Worm (Caenorhabditis elegans) whole organism, mixed stage, embryonic: ENCODE data around the gene hhat-1.

Experiments used
- M03D4.4 ChIP-seq: sonication (generic microtip); optimal IDR thresholded peaks from 2 replicates; lab custom pipeline; 2017; ENCODE audit warnings: mild to moderate bottlenecking, missing genetic modification characterization, missing compliant biosample characterization
- bed-3 ChIP-seq: fragments of 200-800 bp; sonication (Bioruptor generic); optimal IDR thresholded peaks from 3 replicates; lab custom pipeline; 2018; ENCODE audit warnings: mild to moderate bottlenecking, missing genetic modification characterization, moderate library complexity, missing compliant biosample characterization
- blmp-1 ChIP-seq: fragments of 150-350 bp; optimal IDR thresholded peaks from 2 replicates; lab custom pipeline; 2014; ENCODE audit warnings: missing biosample characterization, missing genetic modification characterization
- ceh-43 ChIP-seq: fragments of 200-800 bp; sonication (Bioruptor generic); optimal IDR thresholded peaks from 2 replicates; lab custom pipeline; 2018; ENCODE audit warnings: mild to moderate bottlenecking, missing genetic modification characterization, moderate library complexity, missing compliant biosample characterization
- ceh-83 ChIP-seq: fragments of 200-800 bp; sonication (Bioruptor generic); optimal IDR thresholded peaks from 2 replicates; lab custom pipeline; 2018; ENCODE audit warnings: mild to moderate bottlenecking, missing genetic modification characterization, missing compliant biosample characterization
- ces-1 ChIP-seq: fragments of 150-350 bp; optimal IDR thresholded peaks from 2 replicates; lab custom pipeline; 2014; ENCODE audit warnings: missing biosample characterization, missing genetic modification reagents, missing genetic modification characterization
- elt-3 ChIP-seq: fragments of 150-350 bp; optimal IDR thresholded peaks from 2 replicates; lab custom pipeline; 2014; ENCODE audit warnings: missing biosample characterization, missing genetic modification characterization
- flh-1 ChIP-seq: fragments of 200-800 bp; sonication (Bioruptor generic); optimal IDR thresholded peaks from 2 replicates; lab custom pipeline; 2018; ENCODE audit warnings: mild to moderate bottlenecking, missing genetic modification characterization, moderate library complexity, missing compliant biosample characterization
- ham-2 ChIP-seq: fragments of 200-800 bp; sonication (Bioruptor generic); optimal IDR thresholded peaks from 2 replicates; lab custom pipeline; 2018; ENCODE audit warnings: mild to moderate bottlenecking, missing genetic modification characterization, missing compliant biosample characterization
- hlh-1 ChIP-seq: fragments of 150-350 bp; optimal IDR thresholded peaks from 2 replicates; lab custom pipeline; 2014; ENCODE audit warnings: missing biosample characterization, missing genetic modification reagents, missing genetic modification characterization
- lin-13 ChIP-seq: fragments of 150-350 bp; optimal IDR thresholded peaks from 2 replicates; lab custom pipeline; 2014; ENCODE audit warnings: missing biosample characterization, missing genetic modification characterization
- mab-5 ChIP-seq: fragments of 150-350 bp; optimal IDR thresholded peaks from 2 replicates; lab custom pipeline; 2014; ENCODE audit warnings: missing biosample characterization, missing genetic modification characterization
- mep-1 ChIP-seq: fragments of 150-350 bp; optimal IDR thresholded peaks from 2 replicates; lab custom pipeline; 2017; ENCODE audit warnings: missing biosample characterization, missing genetic modification reagents, missing genetic modification characterization, inconsistent platforms
- mls-2 ChIP-seq: sonication (generic microtip); optimal IDR thresholded peaks from 2 replicates; lab custom pipeline; 2016; ENCODE audit warnings: mild to moderate bottlenecking, missing genetic modification characterization, moderate library complexity, missing compliant biosample characterization
- nhr-12 ChIP-seq: fragments of 150-350 bp; optimal IDR thresholded peaks from 2 replicates; lab custom pipeline; 2014; ENCODE audit warnings: missing biosample characterization, missing genetic modification characterization
- nhr-2 ChIP-seq: fragments of 150-350 bp; optimal IDR thresholded peaks from 2 replicates; lab custom pipeline; 2014; ENCODE audit warnings: missing biosample characterization, missing genetic modification characterization
- nhr-237 ChIP-seq: fragments of 150-350 bp; optimal IDR thresholded peaks from 2 replicates; lab custom pipeline; 2014; ENCODE audit warnings: missing biosample characterization, missing genetic modification characterization
- nhr-28 ChIP-seq: fragments of 150-350 bp; optimal IDR thresholded peaks from 2 replicates; lab custom pipeline; 2014; ENCODE audit warnings: missing biosample characterization, missing genetic modification characterization
- nhr-76 ChIP-seq: sonication (generic microtip); optimal IDR thresholded peaks from 2 replicates; lab custom pipeline; 2017; ENCODE audit warnings: missing biosample characterization, missing genetic modification characterization
- pha-4 ChIP-seq: fragments of 150-350 bp; optimal IDR thresholded peaks from 2 replicates; lab custom pipeline; 2018; ENCODE audit warnings: missing biosample characterization, missing genetic modification reagents, missing genetic modification characterization
- snpc-4 ChIP-seq: fragments of 150-350 bp; optimal IDR thresholded peaks from 2 replicates; lab custom pipeline; 2014; ENCODE audit warnings: missing biosample characterization, missing genetic modification characterization
- sptf-1 ChIP-seq: sonication (generic microtip); optimal IDR thresholded peaks from 2 replicates; lab custom pipeline; 2017; ENCODE audit warnings: mild to moderate bottlenecking, missing genetic modification characterization, moderate library complexity, missing compliant biosample characterization
- unc-39 ChIP-seq: fragments of 150-350 bp; optimal IDR thresholded peaks from 2 replicates; lab custom pipeline; 2014; ENCODE audit warnings: missing biosample characterization, missing genetic modification characterization
- unc-62 ChIP-seq: fragments of 150-350 bp; optimal IDR thresholded peaks from 2 replicates; lab custom pipeline; 2014; ENCODE audit warnings: missing biosample characterization, missing genetic modification reagents, missing genetic modification characterization
- zip-8 ChIP-seq: fragments of 150-350 bp; optimal IDR thresholded peaks from 2 replicates; lab custom pipeline; 2014; ENCODE audit warnings: missing biosample characterization, missing genetic modification characterization

hhat-1 gene

ce11 chrII:14673636-14674035 lies 4.6 kb upstream of the hhat-1 start:
- TF ChIP-seq M03D4.4: no peak
- TF ChIP-seq ham-2 (GFP tag; lab: Kevin White, UChicago): peak; percentile 26

- no peak for TF ChIP-seq ceh-83 (GFP tag; lab: Kevin White, UChicago)
- TF ChIP-seq blmp-1 (tag; lab: Kevin White, UChicago): no peak
- TF ChIP-seq ces-1 (GFP tag; lab: Kevin White, UChicago): no peak
- TF ChIP-seq zip-8: no peak
- TF ChIP-seq nhr-76 (tag; lab: Kevin White, UChicago): no peak
- no peak for TF ChIP-seq mab-5 (tag; lab: Kevin White, UChicago)
- TF ChIP-seq lin-13 (tag; lab: Kevin White, UChicago): no peak
- TF ChIP-seq mls-2 (tag; lab: Kevin White, UChicago): no peak
- no peak for TF ChIP-seq nhr-237 (tag; lab: Kevin White, UChicago)
- TF ChIP-seq flh-1 (GFP tag; lab: Kevin White, UChicago): no peak
- TF ChIP-seq, all 35 proteins: peak for 0
Measured at ce11 chrII:14683646-14684045, 5.4 kb downstream of the hhat-1 start.

ce11 chrII:14684377-14684776 lies 6.1 kb downstream of the hhat-1 start, which contains the start of gene unc-52:
Gene unc-52 (minus strand): TSS chrII:14684456.
- TF ChIP-seq pha-4 (tag; lab: Kevin White, UChicago) (peak; percentile 90), mep-1 (no peak), unc-62 (GFP tag; lab: Kevin White, UChicago) (no peak), flh-1 (GFP tag; lab: Kevin White, UChicago) (no peak), nhr-28 (tag; lab: Kevin White, UChicago) (no peak), snpc-4 (tag; lab: Kevin White, UChicago) (no peak), hlh-1 (no peak)

ce11 chrII:14695201-14695600 lies 16.9 kb downstream of the hhat-1 start, which contains the start of gene K02B7.3:
Gene K02B7.3 (minus strand): TSS chrII:14695301.
- TF ChIP-seq ham-2 (GFP tag; lab: Kevin White, UChicago) (no peak), snpc-4 (tag; lab: Kevin White, UChicago) (no peak), unc-62 (GFP tag; lab: Kevin White, UChicago) (no peak), mab-5 (tag; lab: Kevin White, UChicago) (no peak), unc-39 (tag; lab: Kevin White, UChicago) (no peak), zip-8 (no peak), nhr-28 (tag; lab: Kevin White, UChicago) (no peak), M03D4.4 (no peak), flh-1 (GFP tag; lab: Kevin White, UChicago) (no peak), nhr-237 (tag; lab: Kevin White, UChicago) (no peak), elt-3 (tag; lab: Kevin White, UChicago) (no peak), ceh-43 (GFP tag; lab: Kevin White, UChicago) (no peak), nhr-12 (tag; lab: Kevin White, UChicago) (no peak)
- TF ChIP-seq, all 35 proteins: peak for 0

- TF ChIP-seq nhr-2 (peak; percentile 70), nhr-12 (tag; lab: Kevin White, UChicago) (no peak), sptf-1 (tag; lab: Kevin White, UChicago) (no peak), ceh-83 (GFP tag; lab: Kevin White, UChicago) (no peak), bed-3 (GFP tag; lab: Kevin White, UChicago) (no peak)
Measured at ce11 chrII:14698057-14698456, 19.8 kb downstream of the hhat-1 start, which contains the start of gene C09F9.1. Gene C09F9.1 (plus strand): TSS chrII:14698357.

- TF ChIP-seq ceh-43 (GFP tag; lab: Kevin White, UChicago) (no peak), nhr-76 (tag; lab: Kevin White, UChicago) (no peak), zip-8 (no peak), blmp-1 (tag; lab: Kevin White, UChicago) (no peak), unc-62 (GFP tag; lab: Kevin White, UChicago) (no peak), ham-2 (GFP tag; lab: Kevin White, UChicago) (peak; percentile 5), ceh-83 (GFP tag; lab: Kevin White, UChicago) (no peak)
Measured at ce11 chrII:14700096-14700495, 21.8 kb downstream of the hhat-1 start.

- peak; percentile 65 for TF ChIP-seq blmp-1 (tag; lab: Kevin White, UChicago)
- TF ChIP-seq M03D4.4: no peak
Measured at ce11 chrII:14701581-14701980, 23.3 kb downstream of the hhat-1 start.
